Worm (Caenorhabditis elegans) whole organism, young adult: ENCODE results near the gene srlf-37.

Source experiments
- F10E7.11 ChIP-seq: sonication (generic microtip); optimal IDR thresholded peaks from 2 replicates; lab custom pipeline; 2017; ENCODE audit warnings: mild to moderate bottlenecking, missing genetic modification characterization, moderate library complexity, missing compliant biosample characterization
- F23B12.7 ChIP-seq: sonication (generic microtip); optimal IDR thresholded peaks from 2 replicates; lab custom pipeline; 2017; ENCODE audit warnings: missing genetic modification characterization, mild to moderate bottlenecking, missing compliant biosample characterization, antibody characterized with exemption, moderate library complexity; ENCODE audit not compliant: insufficient read depth
- F33H1.4 ChIP-seq: fragments of 200-800 bp; sonication (Bioruptor generic); IDR thresholded peaks from 2 replicates; pipeline ENCODE4 v1.3.6; 2022; ENCODE audit warnings: missing genetic modification reagents, missing genetic modification characterization, missing compliant biosample characterization
- F37B4.10 ChIP-seq: fragments of 200-800 bp; sonication (Bioruptor generic); IDR thresholded peaks from 2 replicates; pipeline ENCODE4 v1.3.6; 2022; ENCODE audit warnings: missing genetic modification characterization, missing compliant biosample characterization
- F39B2.1 ChIP-seq: fragments of 200-800 bp; sonication (Bioruptor generic); IDR thresholded peaks from 2 replicates; pipeline ENCODE4 v1.3.6; 2022; ENCODE audit warnings: missing genetic modification reagents, missing genetic modification characterization, missing compliant biosample characterization
- F52B5.7 ChIP-seq: sonication (generic microtip); optimal IDR thresholded peaks from 2 replicates; lab custom pipeline; 2016; ENCODE audit warnings: mild to moderate bottlenecking, missing genetic modification characterization, missing compliant biosample characterization
- F55B11.4 ChIP-seq: sonication (generic microtip); optimal IDR thresholded peaks from 2 replicates; lab custom pipeline; 2016; ENCODE audit warnings: missing compliant biosample characterization, missing genetic modification characterization, borderline replicate concordance; ENCODE audit not compliant: insufficient read depth
- F57A8.1 ChIP-seq: fragments of 200-800 bp; sonication (Bioruptor generic); optimal IDR thresholded peaks from 2 replicates; lab custom pipeline; 2018; ENCODE audit warnings: mild to moderate bottlenecking, missing genetic modification characterization, moderate library complexity, missing compliant biosample characterization
- K11D2.4 ChIP-seq: fragments of 200-800 bp; sonication (Bioruptor generic); IDR thresholded peaks from 2 replicates; pipeline ENCODE4 v1.3.6; 2022; ENCODE audit warnings: missing genetic modification reagents, missing genetic modification characterization, missing compliant biosample characterization
- T26A5.8 ChIP-seq: sonication (generic microtip); optimal IDR thresholded peaks from 2 replicates; lab custom pipeline; 2016; ENCODE audit warnings: missing genetic modification characterization, missing compliant biosample characterization
- Y56A3A.18 ChIP-seq: fragments of 200-800 bp; sonication (Bioruptor generic); IDR thresholded peaks from 2 replicates; pipeline ENCODE4 v1.3.6; 2022; ENCODE audit warnings: missing genetic modification reagents, missing genetic modification characterization, missing compliant biosample characterization
- Y79H2A.3 ChIP-seq: fragments of 200-800 bp; sonication (Bioruptor generic); conservative IDR thresholded peaks from 2 replicates; pipeline ENCODE4 v1.3.6; 2022; ENCODE audit warnings: missing genetic modification reagents, missing genetic modification characterization, missing compliant biosample characterization
- atf-7 ChIP-seq: sonication (generic microtip); optimal IDR thresholded peaks from 2 replicates; lab custom pipeline; 2017; ENCODE audit warnings: mild to moderate bottlenecking, missing genetic modification characterization, missing compliant biosample characterization
- attf-5 ChIP-seq: fragments of 200-800 bp; sonication (Bioruptor generic); optimal IDR thresholded peaks from 2 replicates; lab custom pipeline; 2018; ENCODE audit warnings: mild to moderate bottlenecking, missing genetic modification characterization, missing compliant biosample characterization
- attf-6 ChIP-seq: fragments of 200-800 bp; sonication (Bioruptor generic); IDR thresholded peaks from 2 replicates; pipeline ENCODE4 v1.3.6; 2022; ENCODE audit warnings: missing genetic modification reagents, missing genetic modification characterization, missing compliant biosample characterization
- bed-2 ChIP-seq: fragments of 200-800 bp; sonication (Bioruptor generic); IDR thresholded peaks from 2 replicates; pipeline ENCODE4 v1.3.6; 2022; ENCODE audit warnings: missing genetic modification reagents, missing genetic modification characterization, missing compliant biosample characterization
- cebp-1 ChIP-seq, 2 experiments: fragments of 200-800 bp in 1 of 2; sonication (Bioruptor generic) in 1 of 2; sonication (generic microtip) in 1 of 2; IDR thresholded peaks in 1 of 2; optimal IDR thresholded peaks in 1 of 2; 2 replicates each; pipeline versions ENCODE4 v1.3.6 to Lab custom; 2017 to 2022; ENCODE audit warnings: missing compliant biosample characterization in 2 of 2, missing genetic modification characterization in 2 of 2, mild to moderate bottlenecking in 1 of 2, missing genetic modification reagents in 1 of 2, moderate library complexity in 1 of 2
- dox-1 ChIP-seq: fragments of 200-800 bp; sonication (Bioruptor generic); IDR thresholded peaks from 2 replicates; pipeline ENCODE4 v1.3.6; 2022; ENCODE audit warnings: missing genetic modification reagents, missing genetic modification characterization, missing compliant biosample characterization
- dpff-1 ChIP-seq: sonication (generic microtip); optimal IDR thresholded peaks from 2 replicates; lab custom pipeline; 2017; ENCODE audit warnings: mild to moderate bottlenecking, missing genetic modification characterization, missing compliant biosample characterization
- dpl-1 ChIP-seq: fragments of 150-350 bp; optimal IDR thresholded peaks from 2 replicates; lab custom pipeline; 2014; ENCODE audit warnings: missing biosample characterization, missing genetic modification reagents, missing genetic modification characterization
- egl-44 ChIP-seq: fragments of 200-800 bp; sonication (Bioruptor generic); IDR thresholded peaks from 2 replicates; pipeline ENCODE4 v1.3.6; 2022; ENCODE audit warnings: missing genetic modification reagents, missing genetic modification characterization, missing compliant biosample characterization
- egrh-3 ChIP-seq: fragments of 200-800 bp; sonication (Bioruptor generic); IDR thresholded peaks from 2 replicates; pipeline ENCODE4 v1.3.6; 2022; ENCODE audit warnings: missing genetic modification reagents, missing genetic modification characterization, missing compliant biosample characterization
- ekl-4 ChIP-seq: fragments of 200-800 bp; sonication (Bioruptor generic); IDR thresholded peaks from 2 replicates; pipeline ENCODE4 v1.3.6; 2022; ENCODE audit warnings: missing genetic modification reagents, missing genetic modification characterization, missing compliant biosample characterization
- gei-17 ChIP-seq: fragments of 200-800 bp; sonication (Bioruptor generic); optimal IDR thresholded peaks from 2 replicates; lab custom pipeline; 2018; ENCODE audit warnings: mild to moderate bottlenecking, missing genetic modification characterization, missing compliant biosample characterization
- hlh-12 ChIP-seq: sonication (generic microtip); optimal IDR thresholded peaks from 2 replicates; lab custom pipeline; 2016; ENCODE audit warnings: missing genetic modification characterization, missing compliant biosample characterization
- hrde-1 ChIP-seq: sonication (generic microtip); optimal IDR thresholded peaks from 2 replicates; lab custom pipeline; 2016; ENCODE audit warnings: missing genetic modification characterization, mild to moderate bottlenecking, missing compliant biosample characterization, moderate library complexity, missing genotype, missing genetic modification reagents, borderline replicate concordance
- let-607 ChIP-seq, 2 experiments: fragments of 200-800 bp in 1 of 2; sonication (Bioruptor generic) in 1 of 2; sonication (generic microtip) in 1 of 2; optimal IDR thresholded peaks; 2 replicates each; lab custom pipeline; 2016 to 2018; ENCODE audit warnings: mild to moderate bottlenecking in 2 of 2, missing compliant biosample characterization in 2 of 2, missing genetic modification characterization in 2 of 2, moderate library complexity in 2 of 2, missing genotype in 1 of 2
- lin-26 ChIP-seq: fragments of 200-800 bp; sonication (Bioruptor generic); IDR thresholded peaks from 2 replicates; pipeline ENCODE4 v1.3.6; 2022; ENCODE audit warnings: missing genetic modification reagents, missing genetic modification characterization, missing compliant biosample characterization
- madf-10 ChIP-seq: sonication (generic microtip); optimal IDR thresholded peaks from 2 replicates; lab custom pipeline; 2016; ENCODE audit warnings: mild to moderate bottlenecking, missing genetic modification characterization, missing compliant biosample characterization
- mel-28 ChIP-seq: sonication (generic microtip); optimal IDR thresholded peaks from 2 replicates; lab custom pipeline; 2016; ENCODE audit warnings: borderline replicate concordance, mild to moderate bottlenecking, missing genetic modification characterization, missing compliant biosample characterization
- pbrm-1 ChIP-seq: fragments of 200-800 bp; sonication (Bioruptor generic); IDR thresholded peaks from 2 replicates; pipeline ENCODE4 v1.3.6; 2022; ENCODE audit warnings: missing genetic modification reagents, missing genetic modification characterization, missing compliant biosample characterization
- sdz-38 ChIP-seq: sonication (generic microtip); optimal IDR thresholded peaks from 2 replicates; lab custom pipeline; 2016; ENCODE audit warnings: missing genotype, missing genetic modification characterization, missing compliant biosample characterization
- sea-2 ChIP-seq: fragments of 200-800 bp; sonication (Bioruptor generic); IDR thresholded peaks from 2 replicates; pipeline ENCODE4 v1.3.6; 2022; ENCODE audit warnings: missing genetic modification characterization, missing compliant biosample characterization
- snpc-1.3 ChIP-seq: sonication (generic microtip); optimal IDR thresholded peaks from 2 replicates; lab custom pipeline; 2017; ENCODE audit warnings: missing genetic modification characterization, mild to moderate bottlenecking, missing compliant biosample characterization, antibody characterized with exemption, moderate library complexity, missing genotype, missing genetic modification reagents; ENCODE audit not compliant: insufficient read depth
- snpc-4 ChIP-seq, 5 experiments: fragments of 150-350 bp in 1 of 5; sonication (generic microtip) in 4 of 5; optimal IDR thresholded peaks; 2 replicates each; lab custom pipeline; 2014 to 2018; ENCODE audit warnings: missing genetic modification characterization in 5 of 5, missing biosample characterization in 3 of 5, antibody characterized with exemption in 2 of 5, mild to moderate bottlenecking in 2 of 5, missing compliant biosample characterization in 2 of 5, missing genotype in 2 of 5, moderate library complexity in 2 of 5, missing genetic modification reagents in 1 of 5
- somi-1 ChIP-seq: fragments of 200-800 bp; sonication (Bioruptor generic); optimal IDR thresholded peaks from 2 replicates; lab custom pipeline; 2018; ENCODE audit warnings: mild to moderate bottlenecking, missing genetic modification characterization, missing compliant biosample characterization
- unc-130 ChIP-seq: sonication (generic microtip); optimal IDR thresholded peaks from 2 replicates; lab custom pipeline; 2016; ENCODE audit warnings: missing genetic modification reagents, missing genetic modification characterization, missing compliant biosample characterization
- ztf-26 ChIP-seq: sonication (generic microtip); optimal IDR thresholded peaks from 2 replicates; lab custom pipeline; 2017; ENCODE audit warnings: missing genetic modification characterization, missing compliant biosample characterization
- ztf-6 ChIP-seq: fragments of 200-800 bp; sonication (Bioruptor generic); IDR thresholded peaks from 2 replicates; pipeline ENCODE4 v1.3.6; 2022; ENCODE audit warnings: missing genetic modification reagents, missing genetic modification characterization, missing compliant biosample characterization

srlf-37 gene

DNA sequence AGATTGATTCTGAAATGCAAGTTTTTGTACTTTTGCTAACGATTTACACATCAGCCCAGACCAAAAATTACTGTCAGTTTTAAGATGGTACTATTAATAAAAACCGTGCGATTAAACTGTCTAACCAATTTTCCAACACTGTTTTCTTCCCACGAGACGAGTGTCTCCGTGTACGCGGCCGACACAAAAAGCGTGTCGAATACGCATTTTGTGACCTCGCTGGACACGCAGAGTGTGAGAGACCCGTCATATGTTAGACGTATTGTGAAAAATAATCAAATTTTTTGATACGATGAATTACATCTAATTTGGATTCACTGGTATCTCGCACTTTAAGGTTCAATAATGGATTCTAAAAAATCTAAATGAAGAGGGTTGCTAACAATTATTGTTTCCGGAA, 31.6 kb upstream of the srlf-37 start (continued):
- TF ChIP-seq ekl-4 (GFP tag; lab: Robert Waterston, UW) (no peak), egrh-3 (GFP tag; lab: Robert Waterston, UW) (no peak), Y56A3A.18 (no peak), snpc-4 (GFP tag; optimal IDR thresholded peaks at IDR 0.05; lab: Kevin White, UChicago) (no peak), snpc-4 (tag; optimal IDR thresholded peaks at IDR 0.05; lab: Kevin White, UChicago) (peak; percentile 66 to 91 (median 82)), F52B5.7 (tag; lab: Kevin White, UChicago) (no peak), attf-6 (GFP tag; lab: Robert Waterston, UW) (no peak), F37B4.10 (GFP tag; lab: Robert Waterston, UW) (no peak), snpc-1.3 (tag; lab: Kevin White, UChicago) (no peak), T26A5.8 (tag; lab: Kevin White, UChicago) (no peak), mel-28 (no peak), Y79H2A.3 (GFP tag; lab: Robert Waterston, UW) (no peak), hrde-1 (tag; lab: Kevin White, UChicago) (no peak), dpff-1 (tag; lab: Kevin White, UChicago) (no peak), attf-5 (GFP tag; lab: Kevin White, UChicago) (peak; percentile 71), cebp-1 (GFP tag; IDR thresholded peaks at IDR 0.05; lab: Robert Waterston, UW) (peak; percentile 36; the same call in 1 of the 2 replicates), cebp-1 (tag; optimal IDR thresholded peaks at IDR 0.05; lab: Kevin White, UChicago) (peak; percentile 45), K11D2.4 (GFP tag; lab: Robert Waterston, UW) (no peak), lin-26 (no peak), egl-44 (GFP tag; lab: Robert Waterston, UW) (no peak), pbrm-1 (GFP tag; lab: Robert Waterston, UW) (no peak), somi-1 (GFP tag; lab: Kevin White, UChicago) (no peak)

- TF ChIP-seq F33H1.4 (GFP tag; lab: Robert Waterston, UW) (no peak), unc-130 (GFP tag; lab: Kevin White, UChicago) (no peak), F57A8.1 (GFP tag; lab: Kevin White, UChicago) (no peak), F39B2.1 (GFP tag; lab: Robert Waterston, UW) (no peak), snpc-4 (GFP tag; optimal IDR thresholded peaks at IDR 0.05; lab: Kevin White, UChicago) (no peak), snpc-4 (tag; optimal IDR thresholded peaks at IDR 0.05; lab: Kevin White, UChicago) (no peak), dox-1 (GFP tag; lab: Robert Waterston, UW) (no peak), sdz-38 (tag; lab: Kevin White, UChicago) (no peak), gei-17 (no peak), let-607 (tag; optimal IDR thresholded peaks at IDR 0.05; lab: Kevin White, UChicago) (no peak), dpl-1 (no peak), atf-7 (tag; lab: Kevin White, UChicago) (no peak), ztf-26 (tag; lab: Kevin White, UChicago) (no peak), hrde-1 (tag; lab: Kevin White, UChicago) (no peak), hlh-12 (tag; lab: Kevin White, UChicago) (no peak)
These were observed 30.9 kb upstream of the srlf-37 start, which contains the start of gene F48G7.10 for ce11 chrV:634855-635254. Gene F48G7.10 (minus strand): TSS chrV:634955.

DNA sequence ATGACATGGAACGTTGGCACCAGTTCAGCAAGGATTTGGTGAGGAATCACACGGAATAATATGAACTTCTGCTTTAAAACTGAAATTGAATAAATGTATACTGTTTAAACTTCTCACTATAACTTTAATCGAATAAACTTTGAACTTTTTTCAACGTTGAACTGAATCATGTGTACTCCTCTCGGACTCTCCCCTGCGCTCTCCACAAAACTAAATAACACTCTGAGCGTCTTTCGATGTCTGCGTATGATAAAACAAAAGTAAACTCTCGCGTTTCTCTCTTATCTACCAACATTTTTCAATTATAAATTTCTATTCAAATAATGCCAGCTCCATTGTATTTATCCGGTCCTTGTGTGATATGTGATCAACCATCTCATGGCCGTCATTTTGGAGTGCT, 27.8 kb upstream of the srlf-37 start:
- TF ChIP-seq madf-10 (tag; lab: Kevin White, UChicago) (no peak), F23B12.7 (tag; lab: Kevin White, UChicago) (no peak), F33H1.4 (GFP tag; lab: Robert Waterston, UW) (no peak), let-607 (tag; optimal IDR thresholded peaks at IDR 0.05; lab: Kevin White, UChicago) (no peak), sea-2 (GFP tag; lab: Robert Waterston, UW) (no peak), bed-2 (GFP tag; lab: Robert Waterston, UW) (no peak), F10E7.11 (tag; lab: Kevin White, UChicago) (no peak), ztf-6 (GFP tag; lab: Robert Waterston, UW) (no peak), F55B11.4 (no peak)
- TF ChIP-seq, all 124 proteins: peak for 0
